Fruit fly (Drosophila melanogaster): ENCODE data around the gene tst.

The tst gene

dm6 chr3R:23763622-23764273 is 8.9 kb downstream of the tst start, which contains the start of gene Lsd-1:
Gene Lsd-1 (plus strand): TSS chr3R:23763857.
- no peak for TF ChIP-seq psq (GFP tag; optimal IDR thresholded peaks at IDR 0.05)
- no peak for TF ChIP-seq fru (GFP tag; optimal IDR thresholded peaks at IDR 0.05)
- TF ChIP-seq ey (GFP tag; optimal IDR thresholded peaks at IDR 0.05): no peak
- TF ChIP-seq Hnf4 (GFP tag; optimal IDR thresholded peaks at IDR 0.05): peak; percentile 30
- no peak for TF ChIP-seq Myc (optimal IDR thresholded peaks at IDR 0.05)
- TF ChIP-seq foxo (GFP tag; optimal IDR thresholded peaks at IDR 0.05): peak in 1 of 2 experiments; percentile 11
- no peak for TF ChIP-seq woc (GFP tag; optimal IDR thresholded peaks at IDR 0.05)
- TF ChIP-seq usp (GFP tag; optimal IDR thresholded peaks at IDR 0.05): no peak
- TF ChIP-seq OdsH (GFP tag; optimal IDR thresholded peaks at IDR 0.05): no peak
- no peak for TF ChIP-seq Vsx2 (GFP tag; optimal IDR thresholded peaks at IDR 0.05; ENCODE audit: partially characterized antibody)
- no peak for TF ChIP-seq brk (GFP tag; optimal IDR thresholded peaks at IDR 0.05)
- TF ChIP-seq Dif (GFP tag; optimal IDR thresholded peaks at IDR 0.05; ENCODE audit: partially characterized antibody): no peak
- no peak for TF ChIP-seq sage (GFP tag; optimal IDR thresholded peaks at IDR 0.05)
- TF ChIP-seq CG9705 (GFP tag; optimal IDR thresholded peaks at IDR 0.05): no peak
- TF ChIP-seq HLH106 (tag; optimal IDR thresholded peaks at IDR 0.05): peak; percentile 62
- no peak for TF ChIP-seq dmrt93B (GFP tag; optimal IDR thresholded peaks at IDR 0.05)
- TF ChIP-seq Abd-B (GFP tag; optimal IDR thresholded peaks at IDR 0.05): no peak
- no peak for TF ChIP-seq Mio (GFP tag; optimal IDR thresholded peaks at IDR 0.05)
- TF ChIP-seq Sp1 (GFP tag; optimal IDR thresholded peaks at IDR 0.05): peak; percentile 76
- TF ChIP-seq dsf (GFP tag; optimal IDR thresholded peaks at IDR 0.05; ENCODE audit: borderline replicate concordance): no peak
- TF ChIP-seq pan (optimal IDR thresholded peaks at IDR 0.05): no peak
- TF ChIP-seq Hr78 (GFP tag; optimal IDR thresholded peaks at IDR 0.05): no peak
- TF ChIP-seq sv (GFP tag; optimal IDR thresholded peaks at IDR 0.05): no peak
- TF ChIP-seq dl (GFP tag; optimal IDR thresholded peaks at IDR 0.05; ENCODE audit: insufficient read depth in 1 of 2, partially characterized antibody in 2 of 2): no peak
- TF ChIP-seq CG32264 (GFP tag; optimal IDR thresholded peaks at IDR 0.05): no peak
- no peak for TF ChIP-seq N (GFP tag; optimal IDR thresholded peaks at IDR 0.05)
- no peak for TF ChIP-seq jim (GFP tag; optimal IDR thresholded peaks at IDR 0.05)
- no peak for TF ChIP-seq Jra (GFP tag; optimal IDR thresholded peaks at IDR 0.05)
- TF ChIP-seq Rel (GFP tag; optimal IDR thresholded peaks at IDR 0.05): peak; percentile 23
- peak; percentile 85 for TF ChIP-seq Rel (tag; optimal IDR thresholded peaks at IDR 0.05)
- no peak for TF ChIP-seq lola (GFP tag; optimal IDR thresholded peaks at IDR 0.05)
- no peak for TF ChIP-seq tai (GFP tag; optimal IDR thresholded peaks at IDR 0.05)
- peak; percentile 31 for TF ChIP-seq h (GFP tag; optimal IDR thresholded peaks at IDR 0.05)
- TF ChIP-seq CrebA (GFP tag; optimal IDR thresholded peaks at IDR 0.05; ENCODE audit: borderline replicate concordance): no peak
- TF ChIP-seq rgr (GFP tag; optimal IDR thresholded peaks at IDR 0.05): peak; percentile 37
- TF ChIP-seq Hr83 (GFP tag; optimal IDR thresholded peaks at IDR 0.05; ENCODE audit: poor library complexity, severe bottlenecking): no peak
- no peak for TF ChIP-seq GATAd (GFP tag; optimal IDR thresholded peaks at IDR 0.05)
- TF ChIP-seq br (GFP tag; optimal IDR thresholded peaks at IDR 0.05): no peak
- TF ChIP-seq Dfd (GFP tag; optimal IDR thresholded peaks at IDR 0.05): no peak

DNA sequence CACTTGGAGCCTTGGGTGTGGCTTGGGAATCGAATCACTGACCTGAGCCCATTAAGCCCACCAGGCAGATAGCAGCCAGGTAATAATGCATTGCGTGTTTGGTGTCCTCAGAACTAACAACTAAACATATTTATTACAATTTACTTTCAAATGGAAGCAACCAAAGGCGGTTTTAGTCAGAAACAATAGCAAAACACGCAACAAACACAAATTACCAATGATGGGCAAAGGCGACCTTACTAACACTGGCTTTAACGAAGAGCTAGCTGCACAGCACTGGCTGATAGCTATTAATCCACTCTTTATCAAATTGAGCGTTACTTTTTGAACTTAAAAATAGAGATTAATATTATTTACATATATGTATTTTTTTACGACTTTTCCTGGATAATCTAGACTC is 9.6 kb downstream of the tst start, which contains the start of gene udt:
Gene udt, minus strand, starts transcription at position 249 of the 400 bp plus-strand sequence.
- no peak for TF ChIP-seq Sp1 (GFP tag; optimal IDR thresholded peaks at IDR 0.05)
- TF ChIP-seq GATAd (GFP tag; optimal IDR thresholded peaks at IDR 0.05): no peak
- no peak for TF ChIP-seq pan (optimal IDR thresholded peaks at IDR 0.05)
- no peak for TF ChIP-seq Jra (GFP tag; optimal IDR thresholded peaks at IDR 0.05)
- TF ChIP-seq lola (GFP tag; optimal IDR thresholded peaks at IDR 0.05): no peak
- TF ChIP-seq dmrt93B (GFP tag; optimal IDR thresholded peaks at IDR 0.05): no peak
- TF ChIP-seq Hnf4 (GFP tag; optimal IDR thresholded peaks at IDR 0.05): peak; percentile 46
- no peak for TF ChIP-seq dl (GFP tag; optimal IDR thresholded peaks at IDR 0.05; ENCODE audit: insufficient read depth in 1 of 2, partially characterized antibody in 2 of 2)
- no peak for TF ChIP-seq CrebA (GFP tag; optimal IDR thresholded peaks at IDR 0.05; ENCODE audit: borderline replicate concordance)
- no peak for TF ChIP-seq sage (GFP tag; optimal IDR thresholded peaks at IDR 0.05)
- peak; percentile 20 for TF ChIP-seq Hr83 (GFP tag; optimal IDR thresholded peaks at IDR 0.05; ENCODE audit: poor library complexity, severe bottlenecking)
- TF ChIP-seq sv (GFP tag; optimal IDR thresholded peaks at IDR 0.05): peak; percentile 26
- no peak for TF ChIP-seq Vsx2 (GFP tag; optimal IDR thresholded peaks at IDR 0.05; ENCODE audit: partially characterized antibody)
- no peak for TF ChIP-seq N (GFP tag; optimal IDR thresholded peaks at IDR 0.05)
- no peak for TF ChIP-seq HLH106 (tag; optimal IDR thresholded peaks at IDR 0.05)
- TF ChIP-seq tai (GFP tag; optimal IDR thresholded peaks at IDR 0.05): no peak
- TF ChIP-seq Rel (GFP tag; optimal IDR thresholded peaks at IDR 0.05): no peak
- no peak for TF ChIP-seq Rel (tag; optimal IDR thresholded peaks at IDR 0.05)
- no peak for TF ChIP-seq Dif (GFP tag; optimal IDR thresholded peaks at IDR 0.05; ENCODE audit: partially characterized antibody)
- no peak for TF ChIP-seq OdsH (GFP tag; optimal IDR thresholded peaks at IDR 0.05)
- TF ChIP-seq brk (GFP tag; optimal IDR thresholded peaks at IDR 0.05): no peak
- no peak for TF ChIP-seq foxo (GFP tag; optimal IDR thresholded peaks at IDR 0.05)
- no peak for TF ChIP-seq woc (GFP tag; optimal IDR thresholded peaks at IDR 0.05)
- TF ChIP-seq Dfd (GFP tag; optimal IDR thresholded peaks at IDR 0.05): no peak
- TF ChIP-seq usp (GFP tag; optimal IDR thresholded peaks at IDR 0.05): no peak
- peak; percentile 39 for TF ChIP-seq Myc (optimal IDR thresholded peaks at IDR 0.05)
- no peak for TF ChIP-seq rgr (GFP tag; optimal IDR thresholded peaks at IDR 0.05)
- TF ChIP-seq CG32264 (GFP tag; optimal IDR thresholded peaks at IDR 0.05): no peak
- TF ChIP-seq Mio (GFP tag; optimal IDR thresholded peaks at IDR 0.05): no peak
- no peak for TF ChIP-seq Abd-B (GFP tag; optimal IDR thresholded peaks at IDR 0.05)
- no peak for TF ChIP-seq jim (GFP tag; optimal IDR thresholded peaks at IDR 0.05)
- TF ChIP-seq fru (GFP tag; optimal IDR thresholded peaks at IDR 0.05): no peak
- no peak for TF ChIP-seq h (GFP tag; optimal IDR thresholded peaks at IDR 0.05)
- TF ChIP-seq ey (GFP tag; optimal IDR thresholded peaks at IDR 0.05): no peak
- TF ChIP-seq Hr78 (GFP tag; optimal IDR thresholded peaks at IDR 0.05): no peak
- no peak for TF ChIP-seq CG9705 (GFP tag; optimal IDR thresholded peaks at IDR 0.05)
- TF ChIP-seq dsf (GFP tag; optimal IDR thresholded peaks at IDR 0.05; ENCODE audit: borderline replicate concordance): no peak
- peak; percentile 0 for TF ChIP-seq br (GFP tag; optimal IDR thresholded peaks at IDR 0.05)
- TF ChIP-seq psq (GFP tag; optimal IDR thresholded peaks at IDR 0.05): peak; percentile 28

Measured in whole organism, wandering third instar larva.